Fruit fly (Drosophila melanogaster): Measurements from ENCODE around the gene CG5644.

DNA sequence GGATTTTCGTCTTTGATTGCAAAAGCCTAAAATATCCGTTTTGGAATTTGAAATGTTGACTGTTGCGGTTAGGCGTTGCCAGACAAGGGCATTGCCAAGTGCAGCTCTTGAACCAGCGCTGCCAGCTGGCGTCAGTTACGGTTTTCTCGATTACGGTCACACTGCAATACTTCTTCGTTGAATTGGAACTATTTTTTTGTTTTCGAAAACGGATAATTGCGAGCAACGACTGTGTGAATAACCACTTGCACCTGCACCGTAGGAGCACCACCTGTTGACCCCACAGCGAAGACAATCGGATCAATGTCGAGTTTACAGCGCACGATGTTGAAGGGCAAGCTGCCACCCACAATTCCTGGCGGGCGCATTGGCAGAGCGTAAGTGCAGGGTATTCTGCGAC lies 6.9 kb upstream of the CG5644 start, which contains the start of gene CG5068:
- TF ChIP-seq CG14711 (tag; optimal IDR thresholded peaks at IDR 0.05) (no peak), bab1 (GFP tag; optimal IDR thresholded peaks at IDR 0.05) (peak; percentile 10), Mnt (GFP tag; optimal IDR thresholded peaks at IDR 0.05) (no peak), ovo (GFP tag; optimal IDR thresholded peaks at IDR 0.05) (no peak), cic (GFP tag; optimal IDR thresholded peaks at IDR 0.05) (no peak), Hr96 (GFP tag; optimal IDR thresholded peaks at IDR 0.05) (no peak), Crg-1 (GFP tag; optimal IDR thresholded peaks at IDR 0.05) (no peak), CG11617 (GFP tag; optimal IDR thresholded peaks at IDR 0.05) (no peak), Clk (GFP tag; optimal IDR thresholded peaks at IDR 0.05) (no peak), kay (GFP tag; ENCODE audit: borderline replicate concordance) (no peak), CG33017 (tag; optimal IDR thresholded peaks at IDR 0.05) (no peak), tj (GFP tag; optimal IDR thresholded peaks at IDR 0.05) (no peak)

All from whole organism, adult.